Worm (Caenorhabditis elegans) whole organism, L1 larva: ENCODE results near the gene elo-3.

ENCODE experiments used
- C16A3.4 ChIP-seq: fragments of 150-350 bp; optimal IDR thresholded peaks from 2 replicates; lab custom pipeline; 2014; ENCODE audit warnings: missing biosample characterization, missing genetic modification characterization
- C34B4.2 ChIP-seq: sonication (generic microtip); optimal IDR thresholded peaks from 2 replicates; lab custom pipeline; 2017; ENCODE audit warnings: mild to moderate bottlenecking, missing genetic modification characterization, missing compliant biosample characterization
- aha-1 ChIP-seq: fragments of 150-350 bp; optimal IDR thresholded peaks from 2 replicates; lab custom pipeline; 2014; ENCODE audit warnings: missing biosample characterization, missing genetic modification characterization
- ama-1 ChIP-seq: fragments of 150-350 bp; optimal IDR thresholded peaks from 2 replicates; lab custom pipeline; 2014
- blmp-1 ChIP-seq: fragments of 150-350 bp; optimal IDR thresholded peaks from 2 replicates; lab custom pipeline; 2014; ENCODE audit warnings: missing biosample characterization, missing genetic modification characterization
- ceh-63 ChIP-seq: fragments of 200-800 bp; sonication (Bioruptor generic); optimal IDR thresholded peaks from 2 replicates; lab custom pipeline; 2018; ENCODE audit warnings: mild to moderate bottlenecking, missing genetic modification characterization, missing compliant biosample characterization
- ceh-90 ChIP-seq: sonication (generic microtip); optimal IDR thresholded peaks from 2 replicates; lab custom pipeline; 2016; ENCODE audit warnings: missing genetic modification characterization, missing compliant biosample characterization
- ces-1 ChIP-seq: fragments of 150-350 bp; optimal IDR thresholded peaks from 2 replicates; lab custom pipeline; 2014; ENCODE audit warnings: missing biosample characterization, missing genetic modification reagents, missing genetic modification characterization
- efl-3 ChIP-seq: fragments of 200-800 bp; sonication (Bioruptor generic); optimal IDR thresholded peaks from 2 replicates; lab custom pipeline; 2018; ENCODE audit warnings: mild to moderate bottlenecking, missing genetic modification characterization, missing compliant biosample characterization
- egl-13 ChIP-seq: sonication (generic microtip); optimal IDR thresholded peaks from 2 replicates; lab custom pipeline; 2016; ENCODE audit warnings: missing genotype, missing genetic modification reagents, missing genetic modification characterization, missing compliant biosample characterization
- elt-2 ChIP-seq: sonication (generic microtip); optimal IDR thresholded peaks from 2 replicates; lab custom pipeline; 2016; ENCODE audit warnings: missing genetic modification characterization, mild to moderate bottlenecking, inconsistent platforms, missing compliant biosample characterization, missing genetic modification reagents
- elt-3 ChIP-seq, 6 experiments: fragments of 150-350 bp in 1 of 6; sonication (generic microtip); optimal IDR thresholded peaks; 2 replicates each; lab custom pipeline; 2017 to 2018; ENCODE audit warnings: missing biosample characterization in 6 of 6, missing genetic modification characterization in 6 of 6, inconsistent platforms in 1 of 6
- ets-5 ChIP-seq: fragments of 200-800 bp; sonication (Bioruptor generic); IDR thresholded peaks from 2 replicates; pipeline ENCODE4 v1.3.6; 2022; ENCODE audit warnings: missing genetic modification characterization, missing compliant biosample characterization
- hlh-4 ChIP-seq: sonication (generic microtip); optimal IDR thresholded peaks from 2 replicates; lab custom pipeline; 2016; ENCODE audit warnings: mild to moderate bottlenecking, missing genetic modification characterization, missing compliant biosample characterization
- hpl-2 ChIP-seq: fragments of 150-350 bp; optimal IDR thresholded peaks from 2 replicates; lab custom pipeline; 2014; ENCODE audit warnings: missing biosample characterization, missing genetic modification reagents, missing genetic modification characterization
- lin-14 ChIP-seq: fragments of 200-800 bp; sonication (Bioruptor generic); optimal IDR thresholded peaks from 2 replicates; lab custom pipeline; 2018; ENCODE audit warnings: mild to moderate bottlenecking, missing genetic modification characterization, moderate library complexity, missing compliant biosample characterization
- lin-35 ChIP-seq, 2 experiments: fragments of 150-350 bp; optimal IDR thresholded peaks; 2 replicates each; lab custom pipeline; 2014; ENCODE audit warnings: missing biosample characterization in 2 of 2, missing genetic modification characterization in 2 of 2, missing genetic modification reagents in 2 of 2
- lir-3 ChIP-seq: sonication (generic microtip); optimal IDR thresholded peaks from 2 replicates; lab custom pipeline; 2016; ENCODE audit warnings: mild to moderate bottlenecking, missing genetic modification characterization, moderate library complexity, missing compliant biosample characterization; ENCODE audit not compliant: poor library complexity
- lsy-2 ChIP-seq, 2 experiments: fragments of 150-350 bp; optimal IDR thresholded peaks; 2 replicates each; lab custom pipeline; 2014; ENCODE audit warnings: missing biosample characterization in 2 of 2, missing genetic modification characterization in 2 of 2
- mdl-1 ChIP-seq, 2 experiments: fragments of 150-350 bp; optimal IDR thresholded peaks; 2 replicates each; lab custom pipeline; 2014 to 2017; ENCODE audit warnings: missing biosample characterization in 2 of 2, missing genetic modification characterization in 2 of 2, inconsistent platforms in 1 of 2
- mef-2 ChIP-seq: fragments of 150-350 bp; optimal IDR thresholded peaks from 2 replicates; lab custom pipeline; 2014; ENCODE audit warnings: missing biosample characterization, missing genetic modification characterization
- nhr-11 ChIP-seq: fragments of 150-350 bp; optimal IDR thresholded peaks from 2 replicates; lab custom pipeline; 2014; ENCODE audit warnings: missing biosample characterization, missing genetic modification characterization
- nhr-19 ChIP-seq: fragments of 200-800 bp; sonication (Bioruptor generic); conservative IDR thresholded peaks from 2 replicates; pipeline ENCODE4 v1.3.6; 2022; ENCODE audit warnings: missing genetic modification characterization, missing compliant biosample characterization
- nhr-20 ChIP-seq: sonication (generic microtip); optimal IDR thresholded peaks from 2 replicates; lab custom pipeline; 2016; ENCODE audit warnings: mild to moderate bottlenecking, missing genetic modification characterization, missing compliant biosample characterization
- nhr-47 ChIP-seq: sonication (generic microtip); optimal IDR thresholded peaks from 2 replicates; lab custom pipeline; 2016; ENCODE audit warnings: mild to moderate bottlenecking, missing genetic modification characterization, moderate library complexity, missing compliant biosample characterization
- nhr-71 ChIP-seq: sonication (generic microtip); optimal IDR thresholded peaks from 2 replicates; lab custom pipeline; 2016; ENCODE audit warnings: mild to moderate bottlenecking, missing genetic modification characterization, moderate library complexity, missing compliant biosample characterization
- nhr-76 ChIP-seq: sonication (generic microtip); optimal IDR thresholded peaks from 2 replicates; lab custom pipeline; 2017; ENCODE audit warnings: missing biosample characterization, missing genetic modification characterization
- nhr-85 ChIP-seq: sonication (generic microtip); peaks from one replicate; lab custom pipeline; 2016; ENCODE audit warnings: missing genetic modification characterization, inconsistent platforms, missing compliant biosample characterization
- pag-3 ChIP-seq: sonication (generic microtip); optimal IDR thresholded peaks from 2 replicates; lab custom pipeline; 2017; ENCODE audit warnings: missing genetic modification characterization, mild to moderate bottlenecking, missing compliant biosample characterization, antibody characterized with exemption, borderline replicate concordance; ENCODE audit not compliant: insufficient read depth
- pqm-1 ChIP-seq: sonication (generic microtip); optimal IDR thresholded peaks from 3 replicates; lab custom pipeline; 2017; ENCODE audit warnings: missing biosample characterization, missing genetic modification characterization
- rnt-1 ChIP-seq: sonication (generic microtip); optimal IDR thresholded peaks from 2 replicates; lab custom pipeline; 2016; ENCODE audit warnings: mild to moderate bottlenecking, missing genetic modification characterization, moderate library complexity, missing compliant biosample characterization
- snu-23 ChIP-seq: sonication (generic microtip); optimal IDR thresholded peaks from 2 replicates; lab custom pipeline; 2016; ENCODE audit warnings: missing genetic modification characterization, missing compliant biosample characterization
- swsn-7 ChIP-seq: sonication (generic microtip); optimal IDR thresholded peaks from 2 replicates; lab custom pipeline; 2016; ENCODE audit warnings: missing genetic modification characterization, missing compliant biosample characterization
- tbx-2 ChIP-seq: sonication (generic microtip); optimal IDR thresholded peaks from 2 replicates; lab custom pipeline; 2016; ENCODE audit warnings: missing genetic modification characterization, missing compliant biosample characterization
- unc-130 ChIP-seq: fragments of 150-350 bp; optimal IDR thresholded peaks from 2 replicates; lab custom pipeline; 2017; ENCODE audit warnings: missing biosample characterization, missing genetic modification characterization, inconsistent platforms
- unc-62 ChIP-seq: fragments of 150-350 bp; optimal IDR thresholded peaks from 2 replicates; lab custom pipeline; 2014; ENCODE audit warnings: missing biosample characterization, missing genetic modification reagents, missing genetic modification characterization

Gene elo-3

DNA sequence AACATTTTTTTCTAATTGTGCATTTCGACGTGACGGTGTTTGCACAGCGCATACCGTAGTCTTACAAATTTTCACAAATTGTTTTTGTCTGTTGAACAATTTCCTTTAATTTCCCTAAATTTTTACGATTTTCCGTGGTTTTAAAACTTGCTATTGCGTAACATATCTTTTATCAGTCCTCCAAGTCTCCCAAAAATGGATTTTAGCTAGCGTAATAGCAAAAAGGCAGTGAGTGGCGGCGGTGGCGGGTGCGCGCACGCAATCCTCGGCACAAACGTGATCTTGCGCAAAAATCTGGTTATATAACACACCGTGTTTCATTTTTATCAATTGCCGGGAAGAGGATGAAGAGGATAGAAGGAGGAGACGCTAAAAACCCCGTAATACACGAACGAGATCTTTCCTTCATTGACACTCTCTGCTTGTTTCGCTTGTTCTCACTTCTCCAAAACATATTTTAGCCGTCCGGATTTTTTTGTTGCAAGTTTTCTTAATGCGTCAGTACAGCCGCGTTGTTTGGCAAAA is 1.2 kb upstream of the elo-3 start:
- no peak for TF ChIP-seq nhr-11 (tag; lab: Kevin White, UChicago)
- peak in 1 of 2 experiments; percentile 23 for TF ChIP-seq lsy-2 (tag; optimal IDR thresholded peaks at IDR 0.05; lab: Kevin White, UChicago)
- TF ChIP-seq blmp-1, result peak; percentile 66

DNA sequence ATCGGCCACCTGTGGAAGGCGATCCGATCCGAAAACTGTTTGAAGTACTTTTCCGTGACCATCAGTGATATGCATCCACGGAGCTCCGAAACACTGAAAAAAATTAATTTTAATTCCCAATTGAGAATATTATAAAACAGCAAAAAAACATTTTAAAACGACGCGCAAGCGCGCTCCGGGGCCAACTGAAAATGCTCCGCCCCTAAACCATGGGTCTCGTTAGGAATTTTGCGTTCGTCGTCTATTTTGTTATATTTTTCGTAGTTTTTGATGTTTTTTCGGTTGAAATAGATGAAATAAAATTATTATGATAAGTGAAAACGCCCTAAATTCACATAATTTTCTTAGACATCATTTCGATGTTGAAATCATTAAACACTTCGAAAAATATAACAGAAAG is 3.0 kb downstream of the elo-3 start:
- no peak for TF ChIP-seq lin-35 (GFP tag; optimal IDR thresholded peaks at IDR 0.05; lab: Kevin White, UChicago)
- TF ChIP-seq C16A3.4, result no peak
- TF ChIP-seq aha-1 (tag; lab: Kevin White, UChicago), result no peak
- TF ChIP-seq nhr-19 (GFP tag; lab: Robert Waterston, UW), result no peak
- no peak for TF ChIP-seq C34B4.2 (tag; lab: Kevin White, UChicago)
- TF ChIP-seq hpl-2 (GFP tag; lab: Kevin White, UChicago), result no peak
- TF ChIP-seq nhr-47 (tag; lab: Kevin White, UChicago), result no peak
- no peak for TF ChIP-seq hlh-4 (tag; lab: Kevin White, UChicago)
- TF ChIP-seq elt-3 (tag; optimal IDR thresholded peaks at IDR 0.05; lab: Kevin White, UChicago), result no peak
- no peak for TF ChIP-seq lir-3 (tag; lab: Kevin White, UChicago)
- no peak for TF ChIP-seq egl-13 (tag; lab: Kevin White, UChicago)
- no peak for TF ChIP-seq ets-5 (GFP tag; lab: Robert Waterston, UW)
- TF ChIP-seq tbx-2 (tag; lab: Kevin White, UChicago), result no peak

DNA sequence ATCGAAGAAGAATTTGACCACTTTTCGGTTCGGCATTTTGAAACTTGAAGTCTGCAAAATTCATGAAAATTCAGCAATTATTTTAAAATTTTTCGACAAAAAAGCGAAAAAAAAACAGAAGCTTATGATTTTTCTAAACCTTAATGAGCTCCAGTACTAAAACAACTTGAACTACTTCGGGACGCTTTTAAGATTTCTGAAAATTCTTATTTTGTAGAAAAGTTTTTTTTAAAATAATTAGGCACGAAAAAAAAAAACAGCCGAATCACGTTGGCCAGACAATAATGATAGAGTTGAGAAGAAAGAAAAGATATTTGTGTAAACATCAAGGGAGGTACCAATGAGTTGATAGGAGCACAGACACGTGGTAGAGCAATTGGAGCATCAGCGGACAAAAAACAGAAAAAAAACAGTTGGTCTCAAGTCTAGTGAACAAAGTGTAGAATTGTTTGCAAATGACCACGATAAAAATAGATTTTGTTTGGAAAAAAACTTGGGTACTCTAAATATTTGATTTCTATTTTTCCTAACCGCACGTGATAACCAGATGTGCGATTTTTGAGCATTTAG is 4.8 kb downstream of the elo-3 start, which contains the start of gene gstk-2:
Gene gstk-2, minus strand, starts transcription at position 51 of the 570 bp plus-strand sequence.
- TF ChIP-seq ceh-63 (no peak), lsy-2 (tag; optimal IDR thresholded peaks at IDR 0.05; lab: Kevin White, UChicago) (peak in 1 of 2 experiments; percentile 37), lin-35 (GFP tag; optimal IDR thresholded peaks at IDR 0.05; lab: Kevin White, UChicago) (peak in 1 of 2 experiments; percentile 10), nhr-20 (peak; percentile 53), ceh-90 (tag; lab: Kevin White, UChicago) (no peak), ama-1 (lab: Kevin White, UChicago) (no peak), lir-3 (tag; lab: Kevin White, UChicago) (no peak), swsn-7 (tag; lab: Kevin White, UChicago) (no peak), unc-62 (GFP tag; lab: Kevin White, UChicago) (no peak), C16A3.4 (peak; percentile 14), snu-23 (GFP tag; lab: Kevin White, UChicago) (peak; percentile 41), ces-1 (no peak), nhr-76 (tag; lab: Kevin White, UChicago) (no peak), mdl-1 (tag; optimal IDR thresholded peaks at IDR 0.05; lab: Kevin White, UChicago) (peak in 1 of 2 experiments; percentile 79), pag-3 (no peak), tbx-2 (tag; lab: Kevin White, UChicago) (peak; percentile 29), efl-3 (GFP tag; lab: Kevin White, UChicago) (no peak), unc-130 (tag; lab: Kevin White, UChicago) (peak; percentile 56), mef-2 (tag; lab: Kevin White, UChicago) (peak; percentile 51), pqm-1 (tag; lab: Kevin White, UChicago) (no peak), rnt-1 (tag; lab: Kevin White, UChicago) (peak; percentile 59), nhr-85 (peak; percentile 12), lin-14 (GFP tag; lab: Kevin White, UChicago) (peak; percentile 75), elt-2 (tag; lab: Kevin White, UChicago) (peak; percentile 15), nhr-71 (tag; lab: Kevin White, UChicago) (peak; percentile 74)
